Worm (Caenorhabditis elegans): ENCODE measurements around the gene daf-41.

DNA sequence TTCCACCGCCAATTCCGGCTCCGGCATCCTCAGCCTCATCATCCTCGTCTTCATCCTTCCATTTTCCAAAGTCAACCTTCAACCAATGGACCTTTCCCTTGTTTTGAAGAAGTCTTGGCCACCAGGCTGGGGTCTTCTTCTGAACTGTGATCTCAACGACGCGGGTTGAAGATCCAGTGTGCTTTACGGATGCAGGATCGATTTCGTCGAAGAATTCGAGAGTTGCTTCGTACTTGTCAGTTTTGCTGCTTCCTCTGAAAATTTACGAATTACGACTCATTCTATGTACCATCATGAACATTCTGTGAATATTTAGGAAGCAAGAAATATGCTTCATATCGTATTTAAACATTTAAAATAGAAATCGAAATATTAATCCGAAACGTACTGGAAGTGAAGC, 315 bp downstream of the daf-41 start:
- TF ChIP-seq him-1 (tag; optimal IDR thresholded peaks at IDR 0.05) (no peak), dao-5 (tag; optimal IDR thresholded peaks at IDR 0.05) (no peak), W03F9.2 (tag; optimal IDR thresholded peaks at IDR 0.05) (no peak)

Data from whole organism, L4/young adult.